Worm (Caenorhabditis elegans) whole organism, early embryonic: Measurements from ENCODE around the gene semi-1.

Experiments used
- B0310.2 ChIP-seq: sonication (generic microtip); optimal IDR thresholded peaks from 2 replicates; lab custom pipeline; 2016; ENCODE audit warnings: mild to moderate bottlenecking, missing genetic modification characterization, missing compliant biosample characterization
- F13C5.2 ChIP-seq: sonication (generic microtip); optimal IDR thresholded peaks from 2 replicates; lab custom pipeline; 2017; ENCODE audit warnings: mild to moderate bottlenecking, missing genetic modification characterization, inconsistent platforms, missing compliant biosample characterization
- aly-1 ChIP-seq: sonication (generic microtip); optimal IDR thresholded peaks from 2 replicates; lab custom pipeline; 2016; ENCODE audit warnings: missing genetic modification characterization, missing compliant biosample characterization
- ama-1 ChIP-seq: fragments of 150-350 bp; optimal IDR thresholded peaks from 2 replicates; lab custom pipeline; 2014
- ceh-13 ChIP-seq: fragments of 200-800 bp; sonication (Bioruptor generic); optimal IDR thresholded peaks from 2 replicates; lab custom pipeline; 2018; ENCODE audit warnings: mild to moderate bottlenecking, missing genetic modification characterization, missing compliant biosample characterization
- ceh-36 ChIP-seq: sonication (generic microtip); optimal IDR thresholded peaks from 2 replicates; lab custom pipeline; 2016; ENCODE audit warnings: missing genetic modification characterization, inconsistent platforms, missing compliant biosample characterization
- ets-7 ChIP-seq: sonication (generic microtip); optimal IDR thresholded peaks from 2 replicates; lab custom pipeline; 2016; ENCODE audit warnings: missing genotype, missing genetic modification characterization, missing compliant biosample characterization
- flt-1 ChIP-seq: fragments of 200-800 bp; sonication (Bioruptor generic); IDR thresholded peaks from 2 replicates; pipeline ENCODE4 v1.3.6; 2022; ENCODE audit warnings: missing genetic modification characterization, missing compliant biosample characterization
- hmbx-1 ChIP-seq: sonication (generic microtip); optimal IDR thresholded peaks from 2 replicates; lab custom pipeline; 2016; ENCODE audit warnings: mild to moderate bottlenecking, missing genetic modification characterization, missing compliant biosample characterization
- hmg-4 ChIP-seq: fragments of 200-800 bp; sonication (Bioruptor generic); optimal IDR thresholded peaks from 2 replicates; lab custom pipeline; 2018; ENCODE audit warnings: mild to moderate bottlenecking, missing genetic modification characterization, missing compliant biosample characterization
- hnd-1 ChIP-seq: sonication (generic microtip); optimal IDR thresholded peaks from 2 replicates; lab custom pipeline; 2016; ENCODE audit warnings: missing genetic modification characterization, missing compliant biosample characterization
- pes-1 ChIP-seq: fragments of 200-800 bp; sonication (Bioruptor generic); IDR thresholded peaks from 2 replicates; pipeline ENCODE4 v1.3.6; 2022; ENCODE audit warnings: missing genetic modification reagents, missing genetic modification characterization, missing compliant biosample characterization
- scrt-1 ChIP-seq: fragments of 200-800 bp; sonication (Bioruptor generic); IDR thresholded peaks from 2 replicates; pipeline ENCODE4 v1.3.6; 2022; ENCODE audit warnings: missing genetic modification characterization, missing compliant biosample characterization
- sea-1 ChIP-seq: fragments of 200-800 bp; sonication (Bioruptor generic); conservative IDR thresholded peaks from 2 replicates; pipeline ENCODE4 v1.3.6; 2022; ENCODE audit warnings: missing genetic modification characterization, missing compliant biosample characterization
- tbx-11 ChIP-seq: fragments of 200-800 bp; sonication (Bioruptor generic); IDR thresholded peaks from 2 replicates; pipeline ENCODE4 v1.3.6; 2022; ENCODE audit warnings: missing genetic modification characterization, missing compliant biosample characterization
- tbx-37 ChIP-seq: fragments of 200-800 bp; sonication (Bioruptor generic); conservative IDR thresholded peaks from 2 replicates; pipeline ENCODE4 v1.3.6; 2022; ENCODE audit warnings: missing genetic modification reagents, missing genetic modification characterization, missing compliant biosample characterization
- tra-4 ChIP-seq: sonication (generic microtip); optimal IDR thresholded peaks from 2 replicates; lab custom pipeline; 2017; ENCODE audit warnings: missing genetic modification characterization, missing compliant biosample characterization

The semi-1 gene

DNA sequence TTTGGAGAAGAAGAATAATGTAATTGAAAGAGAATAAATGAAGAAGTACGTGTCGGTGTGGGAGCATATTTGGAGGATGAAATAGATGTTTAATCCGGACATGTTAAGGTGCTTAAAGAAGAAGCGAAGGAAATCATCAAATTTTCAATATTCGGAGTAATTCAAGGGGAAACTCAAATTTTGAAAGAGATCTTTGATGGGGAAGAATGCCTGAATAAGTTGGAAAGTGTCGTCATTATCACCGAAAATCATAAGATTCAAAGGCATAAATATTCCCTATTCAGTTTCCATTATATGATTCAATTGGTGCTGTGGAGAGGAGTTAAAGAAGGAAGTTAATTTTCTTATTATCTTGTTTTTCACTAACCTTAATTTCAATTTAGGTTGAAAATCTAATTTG lies at the start of gene semi-1:
semi-1 (minus strand) TSS at position 101 of the 400 bp plus-strand sequence.
- TF ChIP-seq aly-1 (tag; lab: Kevin White, UChicago) = no peak
- TF ChIP-seq tbx-11 (GFP tag; lab: Robert Waterston, UW) = no peak
- no peak for TF ChIP-seq flt-1 (GFP tag; lab: Robert Waterston, UW)
- TF ChIP-seq ets-7 = no peak
- no peak for TF ChIP-seq scrt-1 (GFP tag; lab: Robert Waterston, UW)
- no peak for TF ChIP-seq ceh-13 (GFP tag; lab: Kevin White, UChicago)
- no peak for TF ChIP-seq hmg-4 (GFP tag; lab: Kevin White, UChicago)
- TF ChIP-seq F13C5.2 (tag; lab: Kevin White, UChicago) = no peak
- no peak for TF ChIP-seq pes-1 (GFP tag; lab: Robert Waterston, UW)
- no peak for TF ChIP-seq ama-1 (lab: Kevin White, UChicago)
- TF ChIP-seq hnd-1 = no peak
- no peak for TF ChIP-seq ceh-36
- TF ChIP-seq sea-1 = no peak
- TF ChIP-seq tbx-37 (GFP tag; lab: Robert Waterston, UW) = no peak

DNA sequence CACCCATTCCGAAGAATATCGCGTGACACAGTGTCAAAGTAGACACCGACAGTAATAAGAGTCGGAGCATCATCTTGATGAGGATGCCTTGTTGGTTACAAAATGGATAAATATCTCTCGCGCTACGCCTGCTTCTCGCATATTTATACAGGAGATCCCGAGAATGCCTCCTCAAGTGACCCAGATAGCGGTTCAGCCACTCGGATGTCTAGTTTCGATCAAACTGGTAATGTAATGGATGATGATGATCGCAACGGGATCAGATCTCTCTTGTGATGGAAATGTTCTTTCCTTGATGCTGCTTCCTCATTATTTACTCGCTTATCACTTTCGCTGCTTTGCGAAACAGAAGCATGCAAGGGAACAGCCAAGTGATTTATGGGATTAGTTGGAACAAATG lies 48.8 kb upstream of the semi-1 start, which contains the start of gene grl-17:
grl-17 (minus strand) TSS at position 101 of the 400 bp plus-strand sequence.
- TF ChIP-seq B0310.2 (tag; lab: Kevin White, UChicago) (no peak), tbx-11 (GFP tag; lab: Robert Waterston, UW) (no peak), tra-4 (no peak), hnd-1 (no peak), ama-1 (lab: Kevin White, UChicago) (no peak), hmbx-1 (no peak), tbx-37 (GFP tag; lab: Robert Waterston, UW) (no peak)

DNA sequence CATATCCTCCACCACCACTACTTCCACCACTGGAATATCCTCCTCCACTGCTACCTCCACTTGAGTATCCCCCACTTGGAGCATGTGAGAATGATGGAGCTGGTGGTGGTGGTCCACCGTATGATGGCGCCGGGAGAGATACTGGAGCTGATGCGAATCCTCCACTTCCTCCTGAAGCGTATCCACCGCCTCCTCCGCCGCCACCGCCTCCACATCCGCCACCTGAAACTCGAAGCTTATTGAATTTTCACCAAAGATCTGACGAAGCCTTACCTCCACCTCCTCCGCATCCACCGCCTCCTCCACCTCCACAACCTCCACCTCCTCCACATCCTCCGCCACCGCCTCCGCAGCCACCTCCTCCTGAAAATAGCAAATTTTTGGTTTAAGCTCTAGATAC lies 47.7 kb upstream of the semi-1 start:
- no peak for TF ChIP-seq hmg-4 (GFP tag; lab: Kevin White, UChicago)

DNA sequence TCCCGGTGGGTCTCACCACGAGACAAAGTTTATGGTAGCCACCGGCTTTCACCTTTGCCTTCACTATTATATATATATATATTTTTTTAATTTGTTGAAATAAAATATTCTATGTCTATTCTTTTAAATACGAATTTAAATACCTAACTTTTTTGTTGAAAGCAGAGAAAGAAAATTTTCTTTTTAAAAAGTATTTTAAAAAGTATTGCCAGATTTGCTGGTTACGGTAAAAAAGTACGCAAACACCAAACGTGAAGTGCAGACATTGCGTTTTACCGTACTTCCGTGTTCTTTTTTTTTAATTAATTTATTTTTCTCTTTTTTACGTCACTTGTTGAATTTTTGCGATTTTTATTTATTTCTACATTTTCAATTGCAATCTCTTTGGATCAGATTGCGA lies 45.0 kb upstream of the semi-1 start, which contains the start of gene C56A3.8:
C56A3.8 (plus strand) TSS at position 301 of the 400 bp plus-strand sequence.
- TF ChIP-seq ceh-36 (no peak), aly-1 (tag; lab: Kevin White, UChicago) (no peak), pes-1 (GFP tag; lab: Robert Waterston, UW) (no peak), F13C5.2 (tag; lab: Kevin White, UChicago) (no peak), hmg-4 (GFP tag; lab: Kevin White, UChicago) (no peak), hnd-1 (no peak), B0310.2 (tag; lab: Kevin White, UChicago) (no peak), hmbx-1 (no peak), tbx-11 (GFP tag; lab: Robert Waterston, UW) (no peak), sea-1 (no peak), ama-1 (lab: Kevin White, UChicago) (no peak), scrt-1 (GFP tag; lab: Robert Waterston, UW) (no peak), ceh-13 (GFP tag; lab: Kevin White, UChicago) (no peak), tra-4 (no peak), tbx-37 (GFP tag; lab: Robert Waterston, UW) (no peak), flt-1 (GFP tag; lab: Robert Waterston, UW) (no peak)

DNA sequence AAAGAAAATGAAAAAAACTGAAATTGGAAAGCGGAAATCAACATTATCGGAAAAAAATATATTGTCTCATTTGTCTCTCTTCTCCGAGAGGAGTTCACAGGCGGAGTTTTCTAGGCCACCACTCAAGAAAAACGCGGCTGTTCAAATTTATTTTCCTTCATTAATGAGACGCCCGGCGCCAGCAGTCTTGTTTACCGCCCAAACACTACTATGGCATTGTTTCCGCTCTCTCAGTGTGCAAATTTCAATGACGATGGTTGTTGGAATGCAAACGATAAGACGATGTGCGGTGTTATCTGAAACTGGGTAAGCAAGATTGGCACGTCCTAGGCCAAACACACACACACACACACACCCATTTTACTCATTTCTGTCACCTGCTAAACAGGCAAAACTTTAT lies 41.7 kb upstream of the semi-1 start, which contains the start of gene cav-2:
cav-2 (plus strand) TSS at position 359 of the 400 bp plus-strand sequence.
- TF ChIP-seq tbx-37 (GFP tag; lab: Robert Waterston, UW) (peak; percentile 63), flt-1 (GFP tag; lab: Robert Waterston, UW) (no peak), sea-1 (no peak), scrt-1 (GFP tag; lab: Robert Waterston, UW) (peak; percentile 52; the same call in 1 of the 2 replicates)

DNA sequence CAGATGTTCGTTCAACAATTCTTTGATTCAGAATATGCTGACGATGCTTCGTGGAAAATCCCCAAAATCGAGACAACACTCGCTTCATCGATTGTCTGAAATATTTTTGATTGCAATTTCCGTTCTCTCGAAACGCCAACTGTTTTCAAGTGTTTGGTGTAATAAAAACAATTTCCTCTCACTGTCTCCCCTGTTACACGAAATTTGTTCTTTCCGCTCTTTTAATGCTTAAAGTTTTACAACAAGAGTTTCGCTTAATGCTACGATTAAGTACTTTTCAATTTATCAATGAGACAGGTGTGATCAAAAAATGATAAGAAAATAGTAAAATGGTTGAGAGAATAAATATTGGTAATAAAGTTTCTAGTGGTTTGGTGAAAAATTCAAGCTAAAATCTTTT lies 41.3 kb upstream of the semi-1 start, which contains the start of gene C56A3.6:
C56A3.6 (minus strand) TSS at position 101 of the 400 bp plus-strand sequence.
- TF ChIP-seq B0310.2 (tag; lab: Kevin White, UChicago) (no peak), pes-1 (GFP tag; lab: Robert Waterston, UW) (no peak), flt-1 (GFP tag; lab: Robert Waterston, UW) (no peak), ceh-13 (GFP tag; lab: Kevin White, UChicago) (no peak), scrt-1 (GFP tag; lab: Robert Waterston, UW) (no peak)

DNA sequence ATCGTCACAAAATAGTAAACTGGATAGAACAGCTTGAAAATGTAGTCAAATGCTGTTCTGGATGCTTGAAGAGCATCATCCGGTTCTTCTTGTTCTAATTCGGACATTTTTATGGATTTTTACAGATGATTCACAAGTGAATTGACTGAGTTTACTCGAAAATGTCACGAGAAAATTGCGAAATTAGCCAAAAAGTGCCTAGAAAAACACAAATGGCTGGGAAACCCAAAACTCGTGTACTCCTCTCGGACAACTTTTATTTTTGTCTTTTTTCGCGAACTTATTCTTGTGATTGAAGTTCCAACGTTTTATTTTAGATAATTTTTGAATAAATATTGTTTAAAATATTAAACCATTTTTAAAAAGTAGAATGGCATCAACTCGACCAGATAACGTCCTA lies 36.6 kb upstream of the semi-1 start, which contains the start of the genes C56A3.4 and C56A3.5:
C56A3.4 (minus strand) TSS at position 154 of the 400 bp plus-strand sequence.
C56A3.5 (plus strand) TSS at position 367 of the 400 bp plus-strand sequence.
- no peak for TF ChIP-seq F13C5.2 (tag; lab: Kevin White, UChicago)
- no peak for TF ChIP-seq ceh-36
- no peak for TF ChIP-seq ama-1 (lab: Kevin White, UChicago)
- no peak for TF ChIP-seq pes-1 (GFP tag; lab: Robert Waterston, UW)
- no peak for TF ChIP-seq tra-4
- TF ChIP-seq hmbx-1 = no peak
- no peak for TF ChIP-seq flt-1 (GFP tag; lab: Robert Waterston, UW)
- TF ChIP-seq ceh-13 (GFP tag; lab: Kevin White, UChicago) = no peak
- no peak for TF ChIP-seq hnd-1
- TF ChIP-seq hmg-4 (GFP tag; lab: Kevin White, UChicago) = no peak
- TF ChIP-seq sea-1 = no peak
- no peak for TF ChIP-seq ets-7
- TF ChIP-seq aly-1 (tag; lab: Kevin White, UChicago) = no peak
- no peak for TF ChIP-seq scrt-1 (GFP tag; lab: Robert Waterston, UW)
- no peak for TF ChIP-seq tbx-37 (GFP tag; lab: Robert Waterston, UW)
- TF ChIP-seq B0310.2 (tag; lab: Kevin White, UChicago) = no peak

DNA sequence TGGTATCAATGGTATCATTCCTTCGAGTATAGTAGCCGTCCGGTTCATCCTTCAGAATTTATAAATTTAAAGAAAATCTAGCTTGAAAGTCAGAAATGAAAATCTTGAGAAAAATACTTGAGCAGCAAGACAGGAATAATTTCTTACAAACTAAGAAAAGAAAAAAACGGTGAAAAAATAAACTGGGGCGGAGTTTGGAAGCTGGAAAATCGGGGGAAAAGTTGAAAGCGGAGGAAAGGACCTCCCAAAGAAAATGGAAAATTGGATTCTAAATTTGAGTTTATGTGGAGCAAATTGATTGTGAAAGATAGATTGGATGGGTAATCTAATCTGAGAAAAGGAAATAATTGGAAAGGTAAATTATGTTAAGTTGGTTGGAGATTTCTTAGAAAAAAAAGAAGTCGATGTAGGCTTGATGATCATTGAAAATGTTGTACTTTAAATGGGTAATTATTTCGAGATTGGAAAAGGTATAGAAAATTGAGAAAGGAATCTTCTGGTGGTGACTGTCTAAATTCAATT lies 21.1 kb upstream of the semi-1 start, which contains the start of gene frpr-5:
frpr-5 (minus strand) TSS at position 51 of the 522 bp plus-strand sequence.
- TF ChIP-seq pes-1 (GFP tag; lab: Robert Waterston, UW) (no peak), tbx-11 (GFP tag; lab: Robert Waterston, UW) (no peak), ceh-13 (GFP tag; lab: Kevin White, UChicago) (no peak), scrt-1 (GFP tag; lab: Robert Waterston, UW) (no peak), ceh-36 (no peak), B0310.2 (tag; lab: Kevin White, UChicago) (no peak), F13C5.2 (tag; lab: Kevin White, UChicago) (no peak), flt-1 (GFP tag; lab: Robert Waterston, UW) (no peak), hnd-1 (no peak), hmg-4 (GFP tag; lab: Kevin White, UChicago) (no peak), tbx-37 (GFP tag; lab: Robert Waterston, UW) (no peak), aly-1 (tag; lab: Kevin White, UChicago) (no peak), tra-4 (no peak), ama-1 (lab: Kevin White, UChicago) (no peak), hmbx-1 (no peak), sea-1 (no peak), ets-7 (no peak)
